Fruit fly (Drosophila melanogaster): ENCODE results near the gene eag.

eag gene

dm6 chrX:15021021-15021477, 65.8 kb downstream of the eag start (continued):
- TF ChIP-seq chm (GFP tag; IDR thresholded peaks at IDR 0.05) (peak; percentile 66; the same call in 1 of the 2 replicates), Sry-δ (GFP tag; optimal IDR thresholded peaks at IDR 0.05) (no peak), seq (GFP tag; IDR thresholded peaks at IDR 0.05) (peak; percentile 57; the same call in 1 of the 2 replicates), sr (GFP tag; IDR thresholded peaks at IDR 0.05) (no peak), BtbVII (GFP tag; optimal IDR thresholded peaks at IDR 0.05) (peak; percentile 59), CG2199 (GFP tag; IDR thresholded peaks at IDR 0.05) (no peak), CG17361 (GFP tag; IDR thresholded peaks at IDR 0.05) (peak; percentile 94), CG10366 (GFP tag; IDR thresholded peaks at IDR 0.05) (peak; percentile 77), CG17568 (GFP tag; optimal IDR thresholded peaks at IDR 0.05) (peak; percentile 27), Atf-2 (GFP tag; optimal IDR thresholded peaks at IDR 0.05) (no peak), chn (GFP tag; optimal IDR thresholded peaks at IDR 0.05) (peak; percentile 7), CG2202 (tag; optimal IDR thresholded peaks at IDR 0.05) (peak; percentile 88), MBD-R2 (GFP tag; IDR thresholded peaks at IDR 0.05) (no peak), CG9797 (GFP tag; optimal IDR thresholded peaks at IDR 0.05) (peak; percentile 23), CG14014 (GFP tag; IDR thresholded peaks at IDR 0.05) (peak; percentile 51), CG4854 (GFP tag; optimal IDR thresholded peaks at IDR 0.05) (no peak), E2f2 (GFP tag; IDR thresholded peaks at IDR 0.05) (peak; percentile 34; the same call in 1 of the 2 replicates), sens-2 (GFP tag; IDR thresholded peaks at IDR 0.05) (0 out of 2 replicates have a peak, but pooled peaks have one; percentile 32), Camta (GFP tag; optimal IDR thresholded peaks at IDR 0.05) (no peak), fd102C (GFP tag; optimal IDR thresholded peaks at IDR 0.05) (no peak), CG7987 (GFP tag; optimal IDR thresholded peaks at IDR 0.05) (peak; percentile 64), CG14667 (GFP tag; IDR thresholded peaks at IDR 0.05) (peak; percentile 61; the same call in 1 of the 2 replicates), CG31224 (GFP tag; IDR thresholded peaks at IDR 0.05) (peak; percentile 46; the same call in 1 of the 2 replicates), ERR (GFP tag; optimal IDR thresholded peaks at IDR 0.05) (no peak), gem (tag; optimal IDR thresholded peaks at IDR 0.05) (peak; percentile 95), tap (tag; optimal IDR thresholded peaks at IDR 0.05) (peak; percentile 84), Sox100B (GFP tag; optimal IDR thresholded peaks at IDR 0.05) (peak; percentile 89), grau (tag; optimal IDR thresholded peaks at IDR 0.05) (peak; percentile 88), CG10321 (GFP tag; IDR thresholded peaks at IDR 0.05) (no peak), knrl (GFP tag; IDR thresholded peaks at IDR 0.05; ENCODE audit: partially characterized antibody) (no peak), vfl (GFP tag; optimal IDR thresholded peaks at IDR 0.05) (no peak), zen2 (GFP tag; IDR thresholded peaks at IDR 0.05; ENCODE audit: partially characterized antibody) (no peak), Bteb2 (GFP tag; optimal IDR thresholded peaks at IDR 0.05) (no peak), Adf1 (GFP tag; IDR thresholded peaks at IDR 0.05) (no peak), mam (GFP tag; optimal IDR thresholded peaks at IDR 0.05) (no peak), NC2α (GFP tag; optimal IDR thresholded peaks at IDR 0.05) (no peak), tx (GFP tag; optimal IDR thresholded peaks at IDR 0.05) (no peak), CG3847 (GFP tag; IDR thresholded peaks at IDR 0.05) (peak; percentile 36; the same call in 1 of the 2 replicates), pita (GFP tag; optimal IDR thresholded peaks at IDR 0.05) (no peak), gsb-n (tag; optimal IDR thresholded peaks at IDR 0.05) (peak; percentile 94), CG10431 (GFP tag; optimal IDR thresholded peaks at IDR 0.05) (peak; percentile 52), CG12104 (GFP tag; optimal IDR thresholded peaks at IDR 0.05) (peak; percentile 54), CG4360 (GFP tag; IDR thresholded peaks at IDR 0.05) (peak; percentile 51; the same call in 1 of the 2 replicates), danr (GFP tag; IDR thresholded peaks at IDR 0.05) (0 out of 2 replicates have a peak, but pooled peaks have one; percentile 23), CG9727 (GFP tag; optimal IDR thresholded peaks at IDR 0.05) (peak; percentile 87), YL-1 (GFP tag; optimal IDR thresholded peaks at IDR 0.05) (peak; percentile 7), onecut (GFP tag; IDR thresholded peaks at IDR 0.05) (peak; percentile 58), Hr39 (optimal IDR thresholded peaks at IDR 0.05) (no peak), CG15696 (tag; optimal IDR thresholded peaks at IDR 0.05) (peak; percentile 83), bowl (GFP tag; IDR thresholded peaks at IDR 0.05) (0 out of 2 replicates have a peak, but pooled peaks have one; percentile 9), Abd-B (GFP tag; optimal IDR thresholded peaks at IDR 0.05) (peak; percentile 76), CG12236 (GFP tag; optimal IDR thresholded peaks at IDR 0.05) (no peak)
